Fruit fly (Drosophila melanogaster) whole organism, pupa: ENCODE measurements around the gene CG10324.

Experiments used
- CG10348 ChIP-seq: fragments of 200-800 bp; sonication (Bioruptor generic); IDR thresholded peaks from 2 replicates; pipeline ENCODE4 v1.3.6; 2022; ENCODE audit warnings: missing biosample characterization, missing genetic modification characterization
- CG12605 ChIP-seq: fragments of 200-800 bp; sonication (Bioruptor generic); IDR thresholded peaks from 2 replicates; pipeline ENCODE4 v1.3.6; 2022; ENCODE audit warnings: missing biosample characterization, missing genetic modification characterization
- CG13204 ChIP-seq: fragments of 200-800 bp; sonication (Bioruptor generic); optimal IDR thresholded peaks from 2 replicates; lab custom pipeline; 2018; ENCODE audit warnings: missing biosample characterization, mild to moderate bottlenecking, missing genetic modification characterization, moderate library complexity
- CG14655 ChIP-seq: fragments of 200-800 bp; sonication (Bioruptor generic); optimal IDR thresholded peaks from 3 replicates; lab custom pipeline; 2017; ENCODE audit warnings: mild to moderate bottlenecking, missing biosample characterization, missing genetic modification reagents, missing genetic modification characterization
- CG15710 ChIP-seq: fragments of 200-800 bp; sonication (Bioruptor generic); optimal IDR thresholded peaks from 2 replicates; lab custom pipeline; 2018; ENCODE audit warnings: missing biosample characterization, mild to moderate bottlenecking, missing genetic modification characterization, moderate library complexity
- CG17806 ChIP-seq: fragments of 200-800 bp; sonication (Bioruptor generic); optimal IDR thresholded peaks from 2 replicates; lab custom pipeline; 2018; ENCODE audit warnings: missing biosample characterization, mild to moderate bottlenecking, missing genetic modification characterization, moderate library complexity
- CG32121 ChIP-seq: fragments of 200-800 bp; sonication (Bioruptor generic); IDR thresholded peaks from 2 replicates; pipeline ENCODE4 v1.3.6; 2022; ENCODE audit warnings: missing biosample characterization, missing genetic modification characterization
- CG34367 ChIP-seq: fragments of 200-800 bp; sonication (Bioruptor generic); optimal IDR thresholded peaks from 2 replicates; lab custom pipeline; 2018; ENCODE audit warnings: missing biosample characterization, mild to moderate bottlenecking, missing genetic modification characterization
- CG4496 ChIP-seq: fragments of 200-800 bp; sonication (Bioruptor generic); IDR thresholded peaks from 3 replicates; pipeline ENCODE4 v1.3.6; 2022; ENCODE audit warnings: missing biosample characterization, missing genetic modification characterization
- CG8159 ChIP-seq: fragments of 200-800 bp; sonication (Bioruptor generic); optimal IDR thresholded peaks from 3 replicates; lab custom pipeline; 2018; ENCODE audit warnings: missing biosample characterization, mild to moderate bottlenecking, missing genetic modification characterization, moderate library complexity
- CG8301 ChIP-seq: fragments of 200-800 bp; sonication (Bioruptor generic); optimal IDR thresholded peaks from 2 replicates; lab custom pipeline; 2018; ENCODE audit warnings: missing biosample characterization, mild to moderate bottlenecking, missing genetic modification characterization
- CG9948 ChIP-seq: fragments of 200-800 bp; sonication (Bioruptor generic); optimal IDR thresholded peaks from 2 replicates; lab custom pipeline; 2018; ENCODE audit warnings: missing biosample characterization, mild to moderate bottlenecking, missing genetic modification characterization, moderate library complexity
- D1 ChIP-seq: fragments of 200-800 bp; sonication (Bioruptor generic); optimal IDR thresholded peaks from 2 replicates; lab custom pipeline; 2018; ENCODE audit warnings: missing biosample characterization, mild to moderate bottlenecking, missing genetic modification characterization, moderate library complexity
- EcR ChIP-seq: fragments of 200-800 bp; sonication (Bioruptor generic); optimal IDR thresholded peaks from 3 replicates; lab custom pipeline; 2019; ENCODE audit warnings: missing biosample characterization, missing genetic modification characterization, mild to moderate bottlenecking, moderate library complexity, missing genetic modification reagents
- Ets98B ChIP-seq: fragments of 200-800 bp; sonication (Bioruptor generic); IDR thresholded peaks from 2 replicates; pipeline ENCODE4 v1.3.6; 2022; ENCODE audit warnings: missing biosample characterization, missing genetic modification characterization
- Pif1A ChIP-seq: fragments of 200-800 bp; sonication (Bioruptor generic); optimal IDR thresholded peaks from 3 replicates; lab custom pipeline; 2016; ENCODE audit warnings: missing biosample characterization, missing genetic modification characterization
- Pif1B ChIP-seq: fragments of 200-800 bp; sonication (Bioruptor generic); optimal IDR thresholded peaks from 3 replicates; lab custom pipeline; 2016; ENCODE audit warnings: missing biosample characterization, missing genetic modification characterization
- Snoo ChIP-seq: fragments of 200-800 bp; sonication (Bioruptor generic); optimal IDR thresholded peaks from 3 replicates; lab custom pipeline; 2017; ENCODE audit warnings: missing biosample characterization, mild to moderate bottlenecking, missing genetic modification characterization, inconsistent platforms
- fd96Ca ChIP-seq: fragments of 200-800 bp; sonication (Bioruptor generic); IDR thresholded peaks from 3 replicates; pipeline ENCODE4 v1.3.6; 2022; ENCODE audit warnings: missing biosample characterization, missing genetic modification characterization
- gl ChIP-seq: fragments of 200-800 bp; sonication (Bioruptor generic); optimal IDR thresholded peaks from 2 replicates; lab custom pipeline; 2018; ENCODE audit warnings: missing biosample characterization, mild to moderate bottlenecking, missing genetic modification characterization
- rn ChIP-seq: fragments of 200-800 bp; sonication (Bioruptor generic); IDR thresholded peaks from 2 replicates; pipeline ENCODE4 v1.3.6; 2022; ENCODE audit warnings: missing biosample characterization, missing genetic modification characterization

Gene CG10324

DNA sequence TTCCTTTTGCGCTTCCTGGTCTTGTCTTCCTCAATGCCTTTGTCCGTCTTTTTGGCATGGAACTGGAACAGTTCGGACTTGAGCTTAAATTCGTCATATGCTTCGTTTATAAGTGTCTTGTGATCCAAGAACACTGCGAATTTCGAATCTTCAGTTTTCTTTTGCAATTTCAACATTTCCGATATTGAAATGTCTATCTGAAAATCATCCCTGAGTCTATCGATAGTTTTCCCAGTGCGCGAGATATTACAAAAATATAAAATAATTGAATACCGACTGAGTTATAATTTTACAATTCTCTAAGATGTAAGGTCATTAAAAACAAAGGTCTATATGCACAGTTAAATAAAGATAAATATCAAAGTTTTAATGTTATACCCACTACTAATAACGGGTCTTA, 4.1 kb upstream of the CG10324 start, which contains the start of gene Mettl4:
Mettl4 (minus strand) TSS at position 208 of the 400 bp plus-strand sequence.
- TF ChIP-seq CG4496 (no peak), CG14655 (GFP tag; lab: Kevin White, UChicago) (no peak), fd96Ca (GFP tag; lab: Robert Waterston, UW) (no peak), Pif1B (GFP tag; lab: Kevin White, UChicago) (no peak), Snoo (tag; lab: Kevin White, UChicago) (no peak), CG9948 (tag; lab: Kevin White, UChicago) (no peak), gl (tag; lab: Kevin White, UChicago) (no peak), CG13204 (GFP tag; lab: Kevin White, UChicago) (no peak), D1 (tag; lab: Kevin White, UChicago) (no peak), rn (GFP tag; lab: Robert Waterston, UW) (no peak), CG8159 (tag; lab: Kevin White, UChicago) (no peak), CG8301 (tag; lab: Kevin White, UChicago) (no peak), Pif1A (GFP tag; lab: Kevin White, UChicago) (no peak)

DNA sequence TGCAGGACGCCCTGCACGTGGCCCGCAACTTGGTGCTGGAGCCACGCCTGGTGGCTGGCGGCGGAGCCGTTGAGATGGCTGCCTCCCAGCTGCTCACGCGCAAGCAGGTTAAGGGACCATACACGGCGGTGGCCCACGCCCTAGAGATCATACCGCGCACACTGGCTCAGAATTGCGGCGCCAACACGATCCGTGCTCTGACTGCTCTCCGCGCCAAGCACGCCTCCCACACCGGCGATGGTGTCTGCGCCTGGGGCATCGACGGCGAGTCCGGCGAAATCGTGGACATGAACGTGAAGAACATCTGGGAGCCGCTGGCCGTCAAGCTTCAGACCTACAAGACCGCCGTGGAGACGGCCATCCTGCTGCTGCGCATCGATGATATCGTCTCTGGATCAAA, 2.5 kb upstream of the CG10324 start:
- TF ChIP-seq CG34367 (tag; lab: Kevin White, UChicago) (no peak), Ets98B (GFP tag; lab: Robert Waterston, UW) (no peak), D1 (tag; lab: Kevin White, UChicago) (no peak), CG32121 (GFP tag; lab: Robert Waterston, UW) (no peak)

DNA sequence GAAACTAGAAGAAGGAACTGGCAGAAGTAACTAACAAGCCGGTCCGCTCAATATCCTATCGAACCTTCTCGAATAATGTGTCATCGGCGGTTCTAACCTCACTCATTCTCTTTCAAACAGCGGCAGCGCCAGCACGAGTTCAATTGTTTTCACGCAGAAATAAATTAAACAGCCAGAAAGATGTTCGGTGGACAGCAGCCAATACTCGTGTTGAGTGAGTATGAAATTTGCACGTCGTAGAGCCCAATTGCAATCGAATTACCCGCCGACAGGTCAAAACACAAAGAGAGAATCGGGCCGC, 862 bp upstream of the CG10324 start:
- TF ChIP-seq CG8159 (tag; lab: Kevin White, UChicago), result no peak
- no peak for TF ChIP-seq CG15710 (tag; lab: Kevin White, UChicago)
- TF ChIP-seq Snoo (tag; lab: Kevin White, UChicago), result no peak
- TF ChIP-seq D1 (tag; lab: Kevin White, UChicago), result no peak
- TF ChIP-seq Pif1A (GFP tag; lab: Kevin White, UChicago), result no peak
- TF ChIP-seq CG10348, result no peak
- no peak for TF ChIP-seq CG32121 (GFP tag; lab: Robert Waterston, UW)
- TF ChIP-seq gl (tag; lab: Kevin White, UChicago), result no peak
- TF ChIP-seq CG12605 (GFP tag; lab: Robert Waterston, UW), result no peak
- TF ChIP-seq CG13204 (GFP tag; lab: Kevin White, UChicago), result no peak
- TF ChIP-seq CG17806 (tag; lab: Kevin White, UChicago), result no peak
- no peak for TF ChIP-seq CG4496
- no peak for TF ChIP-seq rn (GFP tag; lab: Robert Waterston, UW)
- no peak for TF ChIP-seq Ets98B (GFP tag; lab: Robert Waterston, UW)
- TF ChIP-seq CG34367 (tag; lab: Kevin White, UChicago), result no peak
- no peak for TF ChIP-seq fd96Ca (GFP tag; lab: Robert Waterston, UW)
- TF ChIP-seq CG14655 (GFP tag; lab: Kevin White, UChicago), result no peak

DNA sequence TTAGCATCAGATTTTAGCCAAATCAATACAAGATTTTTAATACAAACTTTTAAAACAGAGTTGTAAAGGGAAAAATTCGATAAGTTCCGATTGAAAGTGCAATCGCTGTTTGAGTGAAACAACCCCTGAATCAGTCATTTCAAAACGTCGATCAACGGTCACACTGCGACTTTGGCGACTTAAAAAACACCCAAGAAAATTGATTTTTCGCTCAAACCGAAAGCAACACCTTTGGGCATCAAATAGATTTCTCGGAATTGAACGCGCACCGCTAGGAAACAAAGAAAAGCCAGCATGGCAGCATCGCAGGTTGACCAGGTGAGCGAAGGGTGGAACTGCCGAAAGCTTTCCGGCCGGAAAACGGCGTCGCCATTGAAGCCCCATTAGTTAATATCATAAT, 3.2 kb downstream of the CG10324 start, which contains the start of gene Arl6IP1:
Arl6IP1 (plus strand) TSS at position 15 of the 400 bp plus-strand sequence.
- TF ChIP-seq Snoo (tag; lab: Kevin White, UChicago) (no peak), CG34367 (tag; lab: Kevin White, UChicago) (no peak), fd96Ca (GFP tag; lab: Robert Waterston, UW) (no peak), CG32121 (GFP tag; lab: Robert Waterston, UW) (no peak), CG8301 (tag; lab: Kevin White, UChicago) (no peak), Pif1A (GFP tag; lab: Kevin White, UChicago) (no peak), Ets98B (GFP tag; lab: Robert Waterston, UW) (no peak), EcR (GFP tag; lab: Kevin White, UChicago) (no peak), CG9948 (tag; lab: Kevin White, UChicago) (no peak), CG12605 (GFP tag; lab: Robert Waterston, UW) (no peak), CG17806 (tag; lab: Kevin White, UChicago) (no peak), CG8159 (tag; lab: Kevin White, UChicago) (no peak), Pif1B (GFP tag; lab: Kevin White, UChicago) (no peak), CG10348 (no peak), CG15710 (tag; lab: Kevin White, UChicago) (no peak), CG13204 (GFP tag; lab: Kevin White, UChicago) (no peak), rn (GFP tag; lab: Robert Waterston, UW) (no peak), D1 (tag; lab: Kevin White, UChicago) (no peak), CG14655 (GFP tag; lab: Kevin White, UChicago) (no peak)

DNA sequence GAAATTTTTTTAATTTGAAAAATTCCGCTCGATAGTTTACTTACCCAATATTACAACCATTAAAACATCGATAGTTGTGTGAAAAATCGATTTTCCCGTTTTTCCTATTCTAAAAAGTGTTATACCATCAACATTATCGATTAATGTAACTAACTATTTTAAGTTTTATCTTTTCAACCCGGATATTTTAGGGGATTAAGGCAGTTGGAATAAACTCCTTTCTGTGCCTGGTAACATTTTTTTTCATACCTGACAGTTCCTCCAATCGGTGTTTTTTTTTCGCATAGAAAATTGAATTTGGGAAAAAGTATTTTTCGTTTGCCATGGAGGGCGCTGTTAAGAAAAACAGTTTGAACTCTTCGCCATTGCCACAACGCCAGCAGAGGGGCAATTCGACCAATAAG, 6.8 kb downstream of the CG10324 start, which contains the start of gene nonA-l:
nonA-l (plus strand) TSS at position 201 of the 404 bp plus-strand sequence.
- TF ChIP-seq CG8159 (tag; lab: Kevin White, UChicago) (no peak), CG17806 (tag; lab: Kevin White, UChicago) (no peak), CG14655 (GFP tag; lab: Kevin White, UChicago) (no peak), CG10348 (no peak), Snoo (tag; lab: Kevin White, UChicago) (no peak), Pif1B (GFP tag; lab: Kevin White, UChicago) (no peak), EcR (GFP tag; lab: Kevin White, UChicago) (no peak), CG15710 (tag; lab: Kevin White, UChicago) (no peak), gl (tag; lab: Kevin White, UChicago) (no peak), rn (GFP tag; lab: Robert Waterston, UW) (no peak)

DNA sequence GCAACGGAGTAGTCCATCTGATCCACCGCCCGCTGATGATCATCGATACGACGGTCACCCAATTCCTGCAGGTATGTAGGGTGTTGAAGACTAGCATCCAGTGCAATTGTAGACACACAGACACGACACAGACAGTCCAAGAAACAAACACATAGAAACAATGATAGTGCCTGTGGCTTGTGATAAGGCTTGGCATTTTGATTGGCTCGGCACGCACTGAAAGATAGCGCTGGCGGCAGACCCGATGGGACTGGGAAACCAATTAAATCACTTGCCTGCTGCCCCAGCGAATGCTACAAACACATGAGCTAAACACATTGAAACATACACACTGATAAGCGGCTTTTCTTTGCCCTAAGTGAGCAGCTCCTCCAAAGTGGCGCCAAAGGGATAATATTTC, 14.1 kb downstream of the CG10324 start:
- TF ChIP-seq gl (tag; lab: Kevin White, UChicago) (no peak), Ets98B (GFP tag; lab: Robert Waterston, UW) (no peak), Snoo (tag; lab: Kevin White, UChicago) (no peak), CG15710 (tag; lab: Kevin White, UChicago) (no peak), D1 (tag; lab: Kevin White, UChicago) (no peak), CG8301 (tag; lab: Kevin White, UChicago) (no peak), CG34367 (tag; lab: Kevin White, UChicago) (no peak), CG13204 (GFP tag; lab: Kevin White, UChicago) (no peak), Pif1B (GFP tag; lab: Kevin White, UChicago) (no peak), Pif1A (GFP tag; lab: Kevin White, UChicago) (no peak), CG14655 (GFP tag; lab: Kevin White, UChicago) (no peak), fd96Ca (GFP tag; lab: Robert Waterston, UW) (no peak), CG8159 (tag; lab: Kevin White, UChicago) (no peak), CG4496 (no peak), CG10348 (no peak), EcR (GFP tag; lab: Kevin White, UChicago) (no peak), CG32121 (GFP tag; lab: Robert Waterston, UW) (no peak)
